Fruit fly (Drosophila melanogaster): ENCODE results near the gene CG7546.

- TF ChIP-seq CG7045 (GFP tag; optimal IDR thresholded peaks at IDR 0.05) (no peak), kay (GFP tag; ENCODE audit: borderline replicate concordance) (no peak), Clk (GFP tag; optimal IDR thresholded peaks at IDR 0.05) (no peak), Hr96 (GFP tag; optimal IDR thresholded peaks at IDR 0.05) (no peak), Mnt (GFP tag; optimal IDR thresholded peaks at IDR 0.05) (no peak), CG1620 (GFP tag; optimal IDR thresholded peaks at IDR 0.05) (no peak), cnc (optimal IDR thresholded peaks at IDR 0.05) (no peak), tj (GFP tag; optimal IDR thresholded peaks at IDR 0.05) (no peak), pad (GFP tag; optimal IDR thresholded peaks at IDR 0.05) (no peak), cic (GFP tag; optimal IDR thresholded peaks at IDR 0.05) (no peak)
These were observed 30.3 kb downstream of the CG7546 start, which contains the start of gene CG32374 for dm6 chr3L:7541068-7541467.

All from whole organism, adult.